Worm (Caenorhabditis elegans) whole organism, young adult: ENCODE measurements around the gene cpg-20.
A peak's percentile ranks its signal among the peaks of the same experiment; 100 is the strongest.
"Not testable (repeated sequence)": the region's sequence is repeated elsewhere in the genome, so short reads cannot be mapped to it uniquely, and the experiment has no call there.

Experiments used
- F33H1.4 ChIP-seq: fragments of 200-800 bp; sonication (Bioruptor generic); IDR thresholded peaks from 2 replicates; pipeline ENCODE4 v1.3.6; 2022; ENCODE audit warnings: missing genetic modification reagents, missing genetic modification characterization, missing compliant biosample characterization
- F55B11.4 ChIP-seq: sonication (generic microtip); optimal IDR thresholded peaks from 2 replicates; lab custom pipeline; 2016; ENCODE audit warnings: missing compliant biosample characterization, missing genetic modification characterization, borderline replicate concordance; ENCODE audit not compliant: insufficient read depth
- attf-3 ChIP-seq: fragments of 200-800 bp; sonication (Bioruptor generic); conservative IDR thresholded peaks from 2 replicates; pipeline ENCODE4 v1.3.6; 2022; ENCODE audit warnings: missing genetic modification reagents, missing genetic modification characterization, missing compliant biosample characterization
- attf-6 ChIP-seq: fragments of 200-800 bp; sonication (Bioruptor generic); IDR thresholded peaks from 2 replicates; pipeline ENCODE4 v1.3.6; 2022; ENCODE audit warnings: missing genetic modification reagents, missing genetic modification characterization, missing compliant biosample characterization
- cebp-1 ChIP-seq, 2 experiments: fragments of 200-800 bp in 1 of 2; sonication (Bioruptor generic) in 1 of 2; sonication (generic microtip) in 1 of 2; IDR thresholded peaks in 1 of 2; optimal IDR thresholded peaks in 1 of 2; 2 replicates each; pipeline versions ENCODE4 v1.3.6 to Lab custom; 2017 to 2022; ENCODE audit warnings: missing compliant biosample characterization in 2 of 2, missing genetic modification characterization in 2 of 2, mild to moderate bottlenecking in 1 of 2, missing genetic modification reagents in 1 of 2, moderate library complexity in 1 of 2
- hlh-26 ChIP-seq: fragments of 200-800 bp; sonication (Bioruptor generic); conservative IDR thresholded peaks from 2 replicates; pipeline ENCODE4 v1.3.6; 2022; ENCODE audit warnings: missing genetic modification reagents, missing genetic modification characterization, missing compliant biosample characterization
- hmg-1.2 ChIP-seq: fragments of 200-800 bp; sonication (Bioruptor generic); IDR thresholded peaks from 2 replicates; pipeline ENCODE4 v1.3.6; 2022; ENCODE audit warnings: missing genetic modification reagents, missing genetic modification characterization, missing compliant biosample characterization
- lin-26 ChIP-seq: fragments of 200-800 bp; sonication (Bioruptor generic); IDR thresholded peaks from 2 replicates; pipeline ENCODE4 v1.3.6; 2022; ENCODE audit warnings: missing genetic modification reagents, missing genetic modification characterization, missing compliant biosample characterization
- lin-40 ChIP-seq: sonication (generic microtip); optimal IDR thresholded peaks from 2 replicates; lab custom pipeline; 2016; ENCODE audit warnings: missing genetic modification characterization, mild to moderate bottlenecking, missing compliant biosample characterization, missing genotype, missing genetic modification reagents
- sdz-38 ChIP-seq: sonication (generic microtip); optimal IDR thresholded peaks from 2 replicates; lab custom pipeline; 2016; ENCODE audit warnings: missing genotype, missing genetic modification characterization, missing compliant biosample characterization
- tbx-9 ChIP-seq: sonication (generic microtip); optimal IDR thresholded peaks from 2 replicates; lab custom pipeline; 2016; ENCODE audit warnings: borderline replicate concordance, missing genetic modification characterization, inconsistent platforms, missing compliant biosample characterization
- ztf-26 ChIP-seq: sonication (generic microtip); optimal IDR thresholded peaks from 2 replicates; lab custom pipeline; 2017; ENCODE audit warnings: missing genetic modification characterization, missing compliant biosample characterization

Gene cpg-20

DNA sequence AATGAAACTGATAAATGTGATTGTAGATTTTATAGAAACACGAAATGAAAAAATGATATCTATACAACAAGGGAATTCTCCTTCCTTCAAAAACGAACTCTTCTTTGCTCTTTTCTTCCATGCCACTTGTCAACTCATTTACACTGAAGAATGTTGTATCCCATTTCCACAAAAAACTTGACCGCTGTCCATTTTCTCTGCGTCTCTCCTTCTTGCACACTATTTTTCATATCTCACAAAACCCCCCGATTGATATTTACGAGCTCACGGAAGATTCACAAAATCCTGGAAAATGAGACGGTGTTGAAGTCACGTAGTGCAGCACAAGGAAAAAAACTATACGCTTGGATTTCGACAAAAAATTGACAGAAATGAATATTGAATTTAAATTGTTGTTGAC lies 40.9 kb downstream of the cpg-20 start:
- TF ChIP-seq tbx-9 (tag; lab: Kevin White, UChicago), result no peak
- peak; percentile 67; the same call in 1 of the 2 replicates for TF ChIP-seq hmg-1.2
- TF ChIP-seq hlh-26 (GFP tag; lab: Robert Waterston, UW), result no peak

DNA sequence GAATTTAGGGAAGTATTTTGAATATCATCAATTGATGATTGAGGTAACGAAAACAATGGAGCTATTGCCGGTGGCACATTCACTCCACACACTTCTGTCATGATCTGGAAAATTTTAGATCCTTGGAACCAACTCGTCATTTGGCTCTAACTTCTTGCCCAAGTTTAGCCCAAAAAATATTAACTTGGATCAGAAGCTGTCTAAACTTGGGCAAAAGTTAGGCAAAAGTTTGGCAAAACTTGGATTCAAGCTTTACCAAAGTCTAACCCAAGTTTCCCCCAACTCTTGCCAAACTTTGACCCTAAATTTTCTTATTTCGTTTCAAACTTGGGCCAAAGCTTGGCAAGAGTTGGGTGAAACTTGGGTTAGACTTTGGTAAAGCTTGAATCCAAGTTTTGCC lies 42.5 kb downstream of the cpg-20 start, which contains the start of gene pqn-22:
Gene pqn-22, minus strand, starts transcription at position 101 of the 400 bp plus-strand sequence.
- TF ChIP-seq ztf-26 (tag; lab: Kevin White, UChicago); F33H1.4 (GFP tag; lab: Robert Waterston, UW); lin-40: not testable (repeated sequence)

DNA sequence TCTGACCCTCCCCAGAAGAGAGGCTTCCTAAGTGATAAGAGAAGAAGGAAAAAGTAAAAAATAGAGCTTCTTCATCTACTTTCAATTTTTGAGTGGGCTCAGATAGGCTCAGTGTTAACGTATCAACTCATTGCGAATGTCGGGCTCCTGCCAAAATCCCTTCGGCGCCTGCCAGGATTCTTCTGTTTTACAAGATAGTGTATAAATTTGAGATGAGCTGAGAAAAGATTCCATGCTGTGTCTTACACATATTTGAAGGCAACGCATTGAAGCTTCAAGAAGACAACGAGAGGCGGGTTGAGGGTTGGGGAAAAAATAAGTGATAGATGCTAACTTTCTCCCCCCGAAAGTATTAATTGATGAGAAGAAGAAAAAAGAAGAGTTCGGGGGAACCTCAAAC lies 43.6 kb downstream of the cpg-20 start:
- no peak for TF ChIP-seq attf-6 (GFP tag; lab: Robert Waterston, UW)
- no peak for TF ChIP-seq sdz-38 (tag; lab: Kevin White, UChicago)
- no peak for TF ChIP-seq attf-3
- no peak for TF ChIP-seq lin-26 (GFP tag; lab: Robert Waterston, UW)
- no peak for TF ChIP-seq cebp-1 (GFP tag; IDR thresholded peaks at IDR 0.05; lab: Robert Waterston, UW)
- TF ChIP-seq cebp-1 (tag; optimal IDR thresholded peaks at IDR 0.05; lab: Kevin White, UChicago), result no peak
- no peak for TF ChIP-seq F55B11.4 (tag; lab: Kevin White, UChicago)
